Fruit fly (Drosophila melanogaster): ENCODE data around the gene Rbp9.

Gene Rbp9

dm6 chr2L:2972439-2972936 is 17.9 kb downstream of the Rbp9 start, which contains the start of the genes Rrp1 and gammaTub23C (continued):
- peak; percentile 67 for TF ChIP-seq CG8089 (GFP tag; optimal IDR thresholded peaks at IDR 0.05)
- peak; percentile 85 for TF ChIP-seq Atf3 (GFP tag; optimal IDR thresholded peaks at IDR 0.05)
- peak; percentile 76 for TF ChIP-seq CG10274 (GFP tag; optimal IDR thresholded peaks at IDR 0.05)
- TF ChIP-seq CG7928 (GFP tag; optimal IDR thresholded peaks at IDR 0.05) = peak; percentile 68
- no peak for TF ChIP-seq inv (GFP tag; IDR thresholded peaks at IDR 0.05; ENCODE audit: partially characterized antibody)
- TF ChIP-seq MBD-R2 (GFP tag; IDR thresholded peaks at IDR 0.05) = peak; percentile 76
- peak; percentile 77 for TF ChIP-seq pho (GFP tag; optimal IDR thresholded peaks at IDR 0.05)
- peak; percentile 84 for TF ChIP-seq Nf-YC (tag; optimal IDR thresholded peaks at IDR 0.05)
- TF ChIP-seq CG9876 (GFP tag; optimal IDR thresholded peaks at IDR 0.05) = peak; percentile 62
- peak; percentile 89 for TF ChIP-seq CG8388 (GFP tag; optimal IDR thresholded peaks at IDR 0.05)
- TF ChIP-seq Dek (tag; optimal IDR thresholded peaks at IDR 0.05) = peak; percentile 85
- peak; percentile 97 for TF ChIP-seq CG10267 (tag; optimal IDR thresholded peaks at IDR 0.05)
- TF ChIP-seq odd (GFP tag; optimal IDR thresholded peaks at IDR 0.05) = peak; percentile 85
- peak; percentile 92 for TF ChIP-seq Ptx1 (GFP tag; IDR thresholded peaks at IDR 0.05)
- TF ChIP-seq CG6254 (GFP tag; optimal IDR thresholded peaks at IDR 0.05) = peak; percentile 77
- TF ChIP-seq CoRest (tag; optimal IDR thresholded peaks at IDR 0.05) = peak; percentile 97
- peak; percentile 74; the same call in 2 of the 3 replicates for TF ChIP-seq CG34422 (GFP tag; IDR thresholded peaks at IDR 0.05)
- TF ChIP-seq CG4360 (GFP tag; IDR thresholded peaks at IDR 0.05) = no peak
- peak; percentile 84 for TF ChIP-seq nom (GFP tag; optimal IDR thresholded peaks at IDR 0.05)
- peak; percentile 44; the same call in 1 of the 3 replicates for TF ChIP-seq ken (GFP tag; IDR thresholded peaks at IDR 0.05)
- TF ChIP-seq CG6175 (GFP tag; IDR thresholded peaks at IDR 0.05) = 0 out of 3 replicates have a peak, but pooled peaks have one; percentile 33
- peak; percentile 81 for TF ChIP-seq CG34376 (GFP tag; optimal IDR thresholded peaks at IDR 0.05)
- peak; percentile 85 for TF ChIP-seq kni (GFP tag; optimal IDR thresholded peaks at IDR 0.05)
- TF ChIP-seq tll (GFP tag; optimal IDR thresholded peaks at IDR 0.05) = peak; percentile 49 to 78
- peak; percentile 94 for TF ChIP-seq CG1602 (GFP tag; optimal IDR thresholded peaks at IDR 0.05)
- TF ChIP-seq CG2875 (GFP tag; optimal IDR thresholded peaks at IDR 0.05) = peak; percentile 73
- peak; percentile 81 for TF ChIP-seq zen (tag; optimal IDR thresholded peaks at IDR 0.05)
- TF ChIP-seq CG10321 (GFP tag; IDR thresholded peaks at IDR 0.05) = peak; percentile 28; the same call in 1 of the 2 replicates
- TF ChIP-seq Fer3 (tag; optimal IDR thresholded peaks at IDR 0.05) = peak; percentile 78
- peak; percentile 90 for TF ChIP-seq trem (tag; optimal IDR thresholded peaks at IDR 0.05)
- TF ChIP-seq CG6272 (GFP tag; IDR thresholded peaks at IDR 0.05) = peak; percentile 79; the same call in 1 of the 2 replicates
- peak; percentile 84 for TF ChIP-seq CG17359 (tag; optimal IDR thresholded peaks at IDR 0.05)
- peak; percentile 70 for TF ChIP-seq zfh1 (GFP tag; IDR thresholded peaks at IDR 0.05)
- peak; percentile 40 for TF ChIP-seq dm (GFP tag; optimal IDR thresholded peaks at IDR 0.05)
- no peak for TF ChIP-seq Awh (GFP tag; IDR thresholded peaks at IDR 0.05)
- no peak for TF ChIP-seq C15 (GFP tag; IDR thresholded peaks at IDR 0.05)
- TF ChIP-seq nmo (GFP tag; optimal IDR thresholded peaks at IDR 0.05) = peak; percentile 97
- peak; percentile 10 for TF ChIP-seq CG3163 (GFP tag; optimal IDR thresholded peaks at IDR 0.05)
- TF ChIP-seq Dip3 (GFP tag; optimal IDR thresholded peaks at IDR 0.05) = peak; percentile 81
- TF ChIP-seq NfI (GFP tag; optimal IDR thresholded peaks at IDR 0.05) = peak; percentile 90
- peak; percentile 89 for TF ChIP-seq CG10979 (tag; optimal IDR thresholded peaks at IDR 0.05)
- TF ChIP-seq CG11723 (GFP tag; optimal IDR thresholded peaks at IDR 0.05) = peak; percentile 85
- no peak for TF ChIP-seq CG34224 (GFP tag; IDR thresholded peaks at IDR 0.05; ENCODE audit: partially characterized antibody)
- peak; percentile 89 for TF ChIP-seq CG10543 (GFP tag; optimal IDR thresholded peaks at IDR 0.05)
- peak; percentile 90 for TF ChIP-seq Hsf (GFP tag; optimal IDR thresholded peaks at IDR 0.05)
- TF ChIP-seq CG17568 (GFP tag; optimal IDR thresholded peaks at IDR 0.05) = no peak
- TF ChIP-seq vvl (GFP tag; IDR thresholded peaks at IDR 0.05) = peak; percentile 83; the same call in 1 of the 2 replicates
- no peak for TF ChIP-seq CG16779 (GFP tag; IDR thresholded peaks at IDR 0.05)
- no peak for TF ChIP-seq bowl (GFP tag; IDR thresholded peaks at IDR 0.05)

All from whole organism, embryonic.